Fruit fly (Drosophila melanogaster) whole organism, pupa: ENCODE results near the gene elg1.

Experiments used
- CG10348 ChIP-seq: fragments of 200-800 bp; sonication (Bioruptor generic); IDR thresholded peaks from 2 replicates; pipeline ENCODE4 v1.3.6; 2022; ENCODE audit warnings: missing biosample characterization, missing genetic modification characterization
- CG12605 ChIP-seq: fragments of 200-800 bp; sonication (Bioruptor generic); IDR thresholded peaks from 2 replicates; pipeline ENCODE4 v1.3.6; 2022; ENCODE audit warnings: missing biosample characterization, missing genetic modification characterization
- CG13204 ChIP-seq: fragments of 200-800 bp; sonication (Bioruptor generic); optimal IDR thresholded peaks from 2 replicates; lab custom pipeline; 2018; ENCODE audit warnings: missing biosample characterization, mild to moderate bottlenecking, missing genetic modification characterization, moderate library complexity
- CG14655 ChIP-seq: fragments of 200-800 bp; sonication (Bioruptor generic); optimal IDR thresholded peaks from 3 replicates; lab custom pipeline; 2017; ENCODE audit warnings: mild to moderate bottlenecking, missing biosample characterization, missing genetic modification reagents, missing genetic modification characterization
- CG15710 ChIP-seq: fragments of 200-800 bp; sonication (Bioruptor generic); optimal IDR thresholded peaks from 2 replicates; lab custom pipeline; 2018; ENCODE audit warnings: missing biosample characterization, mild to moderate bottlenecking, missing genetic modification characterization, moderate library complexity
- CG17806 ChIP-seq: fragments of 200-800 bp; sonication (Bioruptor generic); optimal IDR thresholded peaks from 2 replicates; lab custom pipeline; 2018; ENCODE audit warnings: missing biosample characterization, mild to moderate bottlenecking, missing genetic modification characterization, moderate library complexity
- CG32121 ChIP-seq: fragments of 200-800 bp; sonication (Bioruptor generic); IDR thresholded peaks from 2 replicates; pipeline ENCODE4 v1.3.6; 2022; ENCODE audit warnings: missing biosample characterization, missing genetic modification characterization
- CG34367 ChIP-seq: fragments of 200-800 bp; sonication (Bioruptor generic); optimal IDR thresholded peaks from 2 replicates; lab custom pipeline; 2018; ENCODE audit warnings: missing biosample characterization, mild to moderate bottlenecking, missing genetic modification characterization
- CG4496 ChIP-seq: fragments of 200-800 bp; sonication (Bioruptor generic); IDR thresholded peaks from 3 replicates; pipeline ENCODE4 v1.3.6; 2022; ENCODE audit warnings: missing biosample characterization, missing genetic modification characterization
- CG8159 ChIP-seq: fragments of 200-800 bp; sonication (Bioruptor generic); optimal IDR thresholded peaks from 3 replicates; lab custom pipeline; 2018; ENCODE audit warnings: missing biosample characterization, mild to moderate bottlenecking, missing genetic modification characterization, moderate library complexity
- CG8301 ChIP-seq: fragments of 200-800 bp; sonication (Bioruptor generic); optimal IDR thresholded peaks from 2 replicates; lab custom pipeline; 2018; ENCODE audit warnings: missing biosample characterization, mild to moderate bottlenecking, missing genetic modification characterization
- CG9948 ChIP-seq: fragments of 200-800 bp; sonication (Bioruptor generic); optimal IDR thresholded peaks from 2 replicates; lab custom pipeline; 2018; ENCODE audit warnings: missing biosample characterization, mild to moderate bottlenecking, missing genetic modification characterization, moderate library complexity
- D1 ChIP-seq: fragments of 200-800 bp; sonication (Bioruptor generic); optimal IDR thresholded peaks from 2 replicates; lab custom pipeline; 2018; ENCODE audit warnings: missing biosample characterization, mild to moderate bottlenecking, missing genetic modification characterization, moderate library complexity
- EcR ChIP-seq: fragments of 200-800 bp; sonication (Bioruptor generic); optimal IDR thresholded peaks from 3 replicates; lab custom pipeline; 2019; ENCODE audit warnings: missing biosample characterization, missing genetic modification characterization, mild to moderate bottlenecking, moderate library complexity, missing genetic modification reagents
- Ets98B ChIP-seq: fragments of 200-800 bp; sonication (Bioruptor generic); IDR thresholded peaks from 2 replicates; pipeline ENCODE4 v1.3.6; 2022; ENCODE audit warnings: missing biosample characterization, missing genetic modification characterization
- Pif1A ChIP-seq: fragments of 200-800 bp; sonication (Bioruptor generic); optimal IDR thresholded peaks from 3 replicates; lab custom pipeline; 2016; ENCODE audit warnings: missing biosample characterization, missing genetic modification characterization
- Pif1B ChIP-seq: fragments of 200-800 bp; sonication (Bioruptor generic); optimal IDR thresholded peaks from 3 replicates; lab custom pipeline; 2016; ENCODE audit warnings: missing biosample characterization, missing genetic modification characterization
- Snoo ChIP-seq: fragments of 200-800 bp; sonication (Bioruptor generic); optimal IDR thresholded peaks from 3 replicates; lab custom pipeline; 2017; ENCODE audit warnings: missing biosample characterization, mild to moderate bottlenecking, missing genetic modification characterization, inconsistent platforms
- fd96Ca ChIP-seq: fragments of 200-800 bp; sonication (Bioruptor generic); IDR thresholded peaks from 3 replicates; pipeline ENCODE4 v1.3.6; 2022; ENCODE audit warnings: missing biosample characterization, missing genetic modification characterization
- gl ChIP-seq: fragments of 200-800 bp; sonication (Bioruptor generic); optimal IDR thresholded peaks from 2 replicates; lab custom pipeline; 2018; ENCODE audit warnings: missing biosample characterization, mild to moderate bottlenecking, missing genetic modification characterization
- rn ChIP-seq: fragments of 200-800 bp; sonication (Bioruptor generic); IDR thresholded peaks from 2 replicates; pipeline ENCODE4 v1.3.6; 2022; ENCODE audit warnings: missing biosample characterization, missing genetic modification characterization

Gene elg1

dm6 chr3L:16121791-16122190 lies 10.0 kb upstream of the elg1 start, which contains the start of gene Strump:
TSS of gene Strump (plus strand) at chr3L:16122002.
- no peak for TF ChIP-seq CG32121 (GFP tag; lab: Robert Waterston, UW)
- no peak for TF ChIP-seq CG10348 (GFP tag; lab: Robert Waterston, UW)
- TF ChIP-seq CG34367 (tag; lab: Kevin White, UChicago): no peak
- TF ChIP-seq Ets98B (GFP tag; lab: Robert Waterston, UW): no peak
- no peak for TF ChIP-seq CG4496
- no peak for TF ChIP-seq fd96Ca (GFP tag; lab: Robert Waterston, UW)
- TF ChIP-seq CG15710 (tag; lab: Kevin White, UChicago): no peak
- no peak for TF ChIP-seq CG13204 (GFP tag; lab: Kevin White, UChicago)
- TF ChIP-seq CG8301 (tag; lab: Kevin White, UChicago): no peak

- TF ChIP-seq CG34367 (tag; lab: Kevin White, UChicago): no peak
- peak; percentile 86 for TF ChIP-seq Snoo (tag; lab: Kevin White, UChicago)
- TF ChIP-seq Pif1B (GFP tag; lab: Kevin White, UChicago): no peak
- no peak for TF ChIP-seq CG14655
- peak; percentile 91 for TF ChIP-seq CG8301 (tag; lab: Kevin White, UChicago)
- TF ChIP-seq fd96Ca (GFP tag; lab: Robert Waterston, UW): peak; percentile 89; the same call in 2 of the 3 replicates
- peak; percentile 75 for TF ChIP-seq rn
- peak; percentile 83 for TF ChIP-seq CG9948 (tag; lab: Kevin White, UChicago)
- TF ChIP-seq CG12605 (GFP tag; lab: Robert Waterston, UW): peak; percentile 63
- TF ChIP-seq CG13204 (GFP tag; lab: Kevin White, UChicago): no peak
- peak; percentile 85 for TF ChIP-seq CG17806 (tag; lab: Kevin White, UChicago)
- no peak for TF ChIP-seq D1 (tag; lab: Kevin White, UChicago)
- peak; percentile 79 for TF ChIP-seq CG15710 (tag; lab: Kevin White, UChicago)
- TF ChIP-seq CG10348 (GFP tag; lab: Robert Waterston, UW): peak; percentile 62
- TF ChIP-seq CG4496: peak; percentile 87
- TF ChIP-seq Pif1A (GFP tag; lab: Kevin White, UChicago): no peak
- peak; percentile 68 for TF ChIP-seq Ets98B (GFP tag; lab: Robert Waterston, UW)
- peak; percentile 86 for TF ChIP-seq gl (tag; lab: Kevin White, UChicago)
- peak; percentile 71 for TF ChIP-seq EcR (GFP tag; lab: Kevin White, UChicago)
- TF ChIP-seq CG8159 (tag; lab: Kevin White, UChicago): peak; percentile 86
- TF ChIP-seq CG32121 (GFP tag; lab: Robert Waterston, UW): peak; percentile 77
Measured at dm6 chr3L:16128481-16128972, 3.3 kb upstream of the elg1 start, which contains the start of gene Pgm1. TSS of gene Pgm1 (minus strand) at chr3L:16128531.

dm6 chr3L:16128973-16129745 lies 2.7 kb upstream of the elg1 start, which contains the start of gene SsRbeta:
TSS of gene SsRbeta (plus strand) at chr3L:16129617.
- TF ChIP-seq CG4496 (peak; percentile 33; the same call in 2 of the 3 replicates), Ets98B (GFP tag; lab: Robert Waterston, UW) (peak; percentile 5; the same call in 1 of the 2 replicates), CG13204 (GFP tag; lab: Kevin White, UChicago) (no peak), CG12605 (GFP tag; lab: Robert Waterston, UW) (peak; percentile 7; the same call in 1 of the 2 replicates), CG10348 (GFP tag; lab: Robert Waterston, UW) (no peak), Pif1A (GFP tag; lab: Kevin White, UChicago) (no peak), CG8301 (tag; lab: Kevin White, UChicago) (no peak), CG8159 (tag; lab: Kevin White, UChicago) (peak; percentile 2), CG9948 (tag; lab: Kevin White, UChicago) (no peak), CG34367 (tag; lab: Kevin White, UChicago) (no peak), CG14655 (no peak), CG17806 (tag; lab: Kevin White, UChicago) (no peak), rn (peak; percentile 28; the same call in 1 of the 2 replicates), EcR (GFP tag; lab: Kevin White, UChicago) (no peak), gl (tag; lab: Kevin White, UChicago) (no peak), CG32121 (GFP tag; lab: Robert Waterston, UW) (peak; percentile 21; the same call in 1 of the 2 replicates), Pif1B (GFP tag; lab: Kevin White, UChicago) (no peak), CG15710 (tag; lab: Kevin White, UChicago) (no peak), fd96Ca (GFP tag; lab: Robert Waterston, UW) (no peak; the same call in 2 of the 3 replicates), Snoo (tag; lab: Kevin White, UChicago) (peak; percentile 23), D1 (tag; lab: Kevin White, UChicago) (peak; percentile 38)

dm6 chr3L:16132067-16132418 lies 215 bp downstream of the elg1 start:
- TF ChIP-seq CG12605 (GFP tag; lab: Robert Waterston, UW) (no peak), CG32121 (GFP tag; lab: Robert Waterston, UW) (no peak), Pif1A (GFP tag; lab: Kevin White, UChicago) (no peak), CG9948 (tag; lab: Kevin White, UChicago) (no peak), CG4496 (no peak), Pif1B (GFP tag; lab: Kevin White, UChicago) (no peak), Snoo (tag; lab: Kevin White, UChicago) (no peak), CG14655 (no peak), CG13204 (GFP tag; lab: Kevin White, UChicago) (no peak)
